Fruit fly (Drosophila melanogaster) Kc167 (cell line): Measurements from ENCODE around the gene 4E-T.

ENCODE experiments used
- Myc ChIP-seq: fragments of >200 bp; optimal IDR thresholded peaks from 2 replicates; lab custom pipeline; 2017; ENCODE audit warnings: missing external identifiers
- Sin3A ChIP-seq: fragments of >200 bp; optimal IDR thresholded peaks from 2 replicates; lab custom pipeline; 2018; ENCODE audit warnings: missing external identifiers
- h ChIP-seq: fragments of >200 bp; optimal IDR thresholded peaks from 3 replicates; lab custom pipeline; 2018; ENCODE audit warnings: missing external identifiers
- insv ChIP-seq: fragments of >200 bp; optimal IDR thresholded peaks from 3 replicates; lab custom pipeline; 2018; ENCODE audit warnings: missing external identifiers
- psq ChIP-seq: fragments of >200 bp; optimal IDR thresholded peaks from 2 replicates; lab custom pipeline; 2017; ENCODE audit warnings: missing external identifiers
- ttk ChIP-seq: sonication (Bioruptor generic); optimal IDR thresholded peaks from 2 replicates; lab custom pipeline; 2017; ENCODE audit warnings: missing external identifiers

4E-T gene

dm6 chr4:958093-958649 is at the start of gene 4E-T:
4E-T (minus strand) TSS chr4:958392.
- TF ChIP-seq insv: no peak
- no peak for TF ChIP-seq psq (lab: Kevin White, UChicago)
- no peak for TF ChIP-seq ttk (lab: Kevin White, UChicago)
- TF ChIP-seq Myc (lab: Kevin White, UChicago): no peak
- no peak for TF ChIP-seq h
- TF ChIP-seq Sin3A (lab: Kevin White, UChicago): no peak

dm6 chr4:995958-996357 is 37.8 kb upstream of the 4E-T start:
- TF ChIP-seq insv (no peak), ttk (lab: Kevin White, UChicago) (no peak), h (no peak), Sin3A (lab: Kevin White, UChicago) (no peak), Myc (lab: Kevin White, UChicago) (no peak), psq (lab: Kevin White, UChicago) (no peak)

- TF ChIP-seq insv (no peak), h (no peak)
Measured at dm6 chr4:989058-989770, 31.0 kb upstream of the 4E-T start, which contains the start of gene toy. toy (plus strand) TSS chr4:989725.

dm6 chr4:988379-988778 is 30.2 kb upstream of the 4E-T start:
- TF ChIP-seq h (no peak), Myc (lab: Kevin White, UChicago) (no peak), insv (no peak), ttk (lab: Kevin White, UChicago) (no peak), psq (lab: Kevin White, UChicago) (no peak), Sin3A (lab: Kevin White, UChicago) (no peak)

dm6 chr4:984755-985154 is 26.6 kb upstream of the 4E-T start:
- TF ChIP-seq Sin3A (lab: Kevin White, UChicago) (no peak), Myc (lab: Kevin White, UChicago) (no peak), insv (no peak), ttk (lab: Kevin White, UChicago) (no peak), h (no peak), psq (lab: Kevin White, UChicago) (no peak)

- TF ChIP-seq ttk (lab: Kevin White, UChicago): no peak
- no peak for TF ChIP-seq insv
- no peak for TF ChIP-seq Myc (lab: Kevin White, UChicago)
- no peak for TF ChIP-seq psq (lab: Kevin White, UChicago)
- no peak for TF ChIP-seq Sin3A (lab: Kevin White, UChicago)
- TF ChIP-seq h: no peak
Measured at dm6 chr4:982791-983407, 24.7 kb upstream of the 4E-T start.

dm6 chr4:981157-981556 is 23.0 kb upstream of the 4E-T start:
- TF ChIP-seq psq (lab: Kevin White, UChicago): no peak
- TF ChIP-seq Myc (lab: Kevin White, UChicago): no peak
- no peak for TF ChIP-seq insv
- no peak for TF ChIP-seq Sin3A (lab: Kevin White, UChicago)
- TF ChIP-seq h: no peak
- TF ChIP-seq ttk (lab: Kevin White, UChicago): no peak

- no peak for TF ChIP-seq psq (lab: Kevin White, UChicago)
- no peak for TF ChIP-seq Myc (lab: Kevin White, UChicago)
- TF ChIP-seq ttk (lab: Kevin White, UChicago): no peak
- TF ChIP-seq h: no peak
- no peak for TF ChIP-seq Sin3A (lab: Kevin White, UChicago)
- no peak for TF ChIP-seq insv
Measured at dm6 chr4:980475-980856, 22.3 kb upstream of the 4E-T start.

dm6 chr4:979634-980474 is 21.7 kb upstream of the 4E-T start:
- TF ChIP-seq ttk (lab: Kevin White, UChicago): no peak
- no peak for TF ChIP-seq h
- no peak for TF ChIP-seq insv
- TF ChIP-seq Sin3A (lab: Kevin White, UChicago): no peak
- no peak for TF ChIP-seq psq (lab: Kevin White, UChicago)
- no peak for TF ChIP-seq Myc (lab: Kevin White, UChicago)

- TF ChIP-seq Sin3A (lab: Kevin White, UChicago) (no peak), ttk (lab: Kevin White, UChicago) (no peak), psq (lab: Kevin White, UChicago) (no peak), insv (no peak), h (no peak), Myc (lab: Kevin White, UChicago) (no peak)
Measured at dm6 chr4:978439-978911, 20.3 kb upstream of the 4E-T start, which contains the start of gene fuss. fuss (minus strand) TSS chr4:978489.

dm6 chr4:976569-976968 is 18.4 kb upstream of the 4E-T start:
- TF ChIP-seq Myc (lab: Kevin White, UChicago) (no peak), insv (no peak), Sin3A (lab: Kevin White, UChicago) (no peak), ttk (lab: Kevin White, UChicago) (no peak), psq (lab: Kevin White, UChicago) (no peak), h (no peak)
